Worm (Caenorhabditis elegans) whole organism, L4 larva: ENCODE measurements around the gene rabn-5.

Experiments
- Y75B8A.6 ChIP-seq: fragments of 200-800 bp; sonication (Bioruptor generic); IDR thresholded peaks from 2 replicates; pipeline ENCODE4 v1.3.6; 2022; ENCODE audit warnings: missing genetic modification reagents, missing genetic modification characterization, missing compliant biosample characterization
- aly-2 ChIP-seq: sonication (generic microtip); optimal IDR thresholded peaks from 2 replicates; lab custom pipeline; 2018; ENCODE audit warnings: missing biosample characterization, missing genetic modification characterization
- ama-1 ChIP-seq: fragments of 150-350 bp; optimal IDR thresholded peaks from 2 replicates; lab custom pipeline; 2014; ENCODE audit warnings: inconsistent platforms, mixed read lengths
- egl-43 ChIP-seq: fragments of 200-800 bp; sonication (Bioruptor generic); IDR thresholded peaks from 2 replicates; pipeline ENCODE4 v1.3.6; 2022; ENCODE audit warnings: missing genetic modification reagents, missing genetic modification characterization, missing compliant biosample characterization
- hlh-30 ChIP-seq: sonication (generic microtip); optimal IDR thresholded peaks from 2 replicates; lab custom pipeline; 2017; ENCODE audit warnings: antibody characterized with exemption, mild to moderate bottlenecking, missing genetic modification characterization, missing compliant biosample characterization; ENCODE audit not compliant: insufficient read depth
- lin-13 ChIP-seq: fragments of 150-350 bp; optimal IDR thresholded peaks from 2 replicates; lab custom pipeline; 2014; ENCODE audit warnings: missing biosample characterization, missing genetic modification reagents, missing genetic modification characterization
- mdl-1 ChIP-seq, 2 experiments: fragments of 150-350 bp in 1 of 2; sonication (generic microtip) in 1 of 2; optimal IDR thresholded peaks; 2 replicates each; lab custom pipeline; 2014 to 2017; ENCODE audit warnings: missing biosample characterization in 2 of 2, missing genetic modification characterization in 2 of 2
- nhr-237 ChIP-seq: sonication (generic microtip); optimal IDR thresholded peaks from 2 replicates; lab custom pipeline; 2017; ENCODE audit warnings: missing biosample characterization, missing genetic modification characterization
- nhr-77 ChIP-seq: fragments of 150-350 bp; optimal IDR thresholded peaks from 2 replicates; lab custom pipeline; 2014; ENCODE audit warnings: missing biosample characterization, missing genetic modification characterization
- unc-39 ChIP-seq: sonication (generic microtip); optimal IDR thresholded peaks from 2 replicates; lab custom pipeline; 2017; ENCODE audit warnings: missing biosample characterization, missing genetic modification characterization

- TF ChIP-seq Y75B8A.6 (GFP tag; lab: Robert Waterston, UW) (no peak), hlh-30 (tag; lab: Kevin White, UChicago) (no peak), mdl-1 (tag; optimal IDR thresholded peaks at IDR 0.05; lab: Kevin White, UChicago) (no peak), lin-13 (GFP tag; lab: Kevin White, UChicago) (no peak), aly-2 (tag; lab: Kevin White, UChicago) (no peak), nhr-237 (tag; lab: Kevin White, UChicago) (no peak), ama-1 (lab: Kevin White, UChicago) (no peak), nhr-77 (no peak), egl-43 (GFP tag; lab: Robert Waterston, UW) (no peak), unc-39 (tag; lab: Kevin White, UChicago) (no peak)
Observed at ce11 chrIII:5906749-5907148, 42.4 kb downstream of the rabn-5 start, which contains the start of gene erd-2.2.
